Fruit fly (Drosophila melanogaster): ENCODE measurements around the gene Cyp313b1.
A peak's percentile ranks its signal among the peaks of the same experiment; 100 is the strongest.

Cyp313b1 gene

DNA sequence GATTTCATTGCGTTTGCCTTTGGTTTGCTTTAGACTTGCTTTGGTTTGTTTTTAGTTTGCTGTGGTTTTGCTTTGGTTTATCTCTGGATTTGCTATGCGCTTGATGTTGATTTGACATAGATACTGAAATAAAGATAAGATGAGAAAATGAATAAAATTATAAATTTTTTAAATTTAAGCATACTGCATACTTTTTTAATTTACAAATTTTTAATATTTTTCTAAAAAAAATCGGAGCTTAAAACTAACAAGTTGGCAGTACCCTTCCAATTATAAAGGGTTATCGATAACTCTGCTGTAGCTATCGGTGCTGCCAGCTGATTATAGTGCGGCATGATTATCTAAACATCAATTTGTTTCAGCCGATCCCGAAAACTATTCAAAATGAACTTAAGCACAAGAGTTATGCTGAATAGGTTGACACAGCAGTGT is 28.4 kb upstream of the Cyp313b1 start, which contains the start of gene mRpL19:
Gene mRpL19 (plus strand): TSS at position 307 of the 432 bp plus-strand sequence.
- TF ChIP-seq psq (GFP tag; optimal IDR thresholded peaks at IDR 0.05), result peak; percentile 15
- TF ChIP-seq Sp1 (GFP tag; optimal IDR thresholded peaks at IDR 0.05), result peak; percentile 43
- peak; percentile 28 for TF ChIP-seq fru (GFP tag; optimal IDR thresholded peaks at IDR 0.05)
- no peak for TF ChIP-seq Rel (GFP tag; optimal IDR thresholded peaks at IDR 0.05)
- TF ChIP-seq Rel (tag; optimal IDR thresholded peaks at IDR 0.05), result peak; percentile 0
- peak in 1 of 2 experiments; percentile 45 for TF ChIP-seq foxo (GFP tag; optimal IDR thresholded peaks at IDR 0.05)
- peak; percentile 26 for TF ChIP-seq Hnf4 (GFP tag; optimal IDR thresholded peaks at IDR 0.05)
- peak; percentile 31 for TF ChIP-seq OdsH (GFP tag; optimal IDR thresholded peaks at IDR 0.05)
- TF ChIP-seq dsf (GFP tag; optimal IDR thresholded peaks at IDR 0.05; ENCODE audit: borderline replicate concordance), result no peak
- TF ChIP-seq woc (GFP tag; optimal IDR thresholded peaks at IDR 0.05), result peak; percentile 15
- TF ChIP-seq Vsx2 (GFP tag; optimal IDR thresholded peaks at IDR 0.05; ENCODE audit: partially characterized antibody), result no peak
- TF ChIP-seq HLH106 (tag; optimal IDR thresholded peaks at IDR 0.05), result peak; percentile 50
- peak; percentile 37 for TF ChIP-seq sage (GFP tag; optimal IDR thresholded peaks at IDR 0.05)
- TF ChIP-seq h (GFP tag; optimal IDR thresholded peaks at IDR 0.05), result peak; percentile 22
- TF ChIP-seq dl (GFP tag; optimal IDR thresholded peaks at IDR 0.05; ENCODE audit: insufficient read depth in 1 of 2, partially characterized antibody in 2 of 2), result no peak

DNA sequence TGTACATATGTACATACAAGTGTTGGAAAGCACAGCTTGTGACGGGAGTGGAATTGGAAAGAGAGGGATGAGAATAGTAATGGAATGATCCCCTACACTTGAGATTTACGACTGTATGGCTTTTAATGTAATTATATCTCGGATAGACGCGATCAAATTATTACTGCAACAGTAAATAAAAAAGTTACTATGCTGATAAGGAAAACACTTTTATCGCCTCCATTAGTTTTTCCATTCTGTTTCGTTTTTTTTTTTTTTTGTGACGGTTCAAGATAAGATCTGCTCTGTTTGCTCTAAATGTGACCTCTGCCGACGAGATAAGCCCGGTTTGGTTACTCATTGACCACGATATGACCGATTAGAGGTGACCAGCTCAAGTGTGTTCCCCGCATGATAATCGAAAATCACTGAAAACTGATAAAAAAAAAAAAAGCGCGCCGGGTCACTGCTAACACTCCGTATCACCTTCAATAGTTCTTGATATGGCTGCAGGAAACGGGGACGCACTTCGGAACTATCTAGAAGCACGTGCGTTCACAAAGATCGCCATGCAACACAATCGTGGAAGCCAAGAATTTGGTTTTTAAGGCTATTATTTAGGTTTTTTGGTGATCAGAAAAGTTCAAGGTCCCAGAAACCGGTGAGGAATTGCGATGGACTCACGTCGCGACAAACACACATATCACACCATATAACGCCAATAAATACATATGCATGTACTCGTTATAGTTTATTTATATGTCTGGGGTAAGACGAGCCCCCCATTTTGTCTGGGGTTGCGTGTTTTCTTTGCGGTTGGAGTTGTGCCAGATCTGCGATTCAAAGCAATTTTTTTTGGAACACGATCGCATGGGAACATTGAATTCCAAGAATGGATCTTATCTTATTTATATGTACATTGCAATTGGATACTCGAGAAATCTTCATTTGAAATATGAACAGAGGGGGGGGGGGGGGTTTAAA is 25.4 kb upstream of the Cyp313b1 start, which contains the start of gene p:
Gene p (minus strand): TSS at position 156 of the 963 bp plus-strand sequence.
- TF ChIP-seq Hr78 (GFP tag; optimal IDR thresholded peaks at IDR 0.05), result no peak
- no peak for TF ChIP-seq Vsx2 (GFP tag; optimal IDR thresholded peaks at IDR 0.05; ENCODE audit: partially characterized antibody)
- TF ChIP-seq brk (GFP tag; optimal IDR thresholded peaks at IDR 0.05), result no peak
- no peak for TF ChIP-seq tai (GFP tag; optimal IDR thresholded peaks at IDR 0.05)
- TF ChIP-seq Abd-B (GFP tag; optimal IDR thresholded peaks at IDR 0.05), result no peak
- TF ChIP-seq CG32264 (GFP tag; optimal IDR thresholded peaks at IDR 0.05), result no peak
- TF ChIP-seq sv (GFP tag; optimal IDR thresholded peaks at IDR 0.05), result no peak
- no peak for TF ChIP-seq jim (GFP tag; optimal IDR thresholded peaks at IDR 0.05)
- TF ChIP-seq CrebA (GFP tag; optimal IDR thresholded peaks at IDR 0.05; ENCODE audit: borderline replicate concordance), result no peak
- TF ChIP-seq lola (GFP tag; optimal IDR thresholded peaks at IDR 0.05), result no peak
- TF ChIP-seq usp (GFP tag; optimal IDR thresholded peaks at IDR 0.05), result no peak
- TF ChIP-seq dmrt93B (GFP tag; optimal IDR thresholded peaks at IDR 0.05), result no peak
- TF ChIP-seq h (GFP tag; optimal IDR thresholded peaks at IDR 0.05), result peak; percentile 33
- TF ChIP-seq dl (GFP tag; optimal IDR thresholded peaks at IDR 0.05; ENCODE audit: insufficient read depth in 1 of 2, partially characterized antibody in 2 of 2), result no peak
- TF ChIP-seq CG9705 (GFP tag; optimal IDR thresholded peaks at IDR 0.05), result no peak
- no peak for TF ChIP-seq Dif (GFP tag; optimal IDR thresholded peaks at IDR 0.05; ENCODE audit: partially characterized antibody)
- TF ChIP-seq pan (optimal IDR thresholded peaks at IDR 0.05), result no peak
- TF ChIP-seq Jra (GFP tag; optimal IDR thresholded peaks at IDR 0.05), result peak; percentile 18
- TF ChIP-seq br (GFP tag; optimal IDR thresholded peaks at IDR 0.05), result no peak
- no peak for TF ChIP-seq N (GFP tag; optimal IDR thresholded peaks at IDR 0.05)
- TF ChIP-seq woc (GFP tag; optimal IDR thresholded peaks at IDR 0.05), result peak; percentile 55
- peak; percentile 47 for TF ChIP-seq OdsH (GFP tag; optimal IDR thresholded peaks at IDR 0.05)
- no peak for TF ChIP-seq psq (GFP tag; optimal IDR thresholded peaks at IDR 0.05)
- TF ChIP-seq Mio (GFP tag; optimal IDR thresholded peaks at IDR 0.05), result no peak
- peak; percentile 11 for TF ChIP-seq sage (GFP tag; optimal IDR thresholded peaks at IDR 0.05)
- peak; percentile 21 for TF ChIP-seq Hnf4 (GFP tag; optimal IDR thresholded peaks at IDR 0.05)
- no peak for TF ChIP-seq HLH106 (tag; optimal IDR thresholded peaks at IDR 0.05)
- TF ChIP-seq fru (GFP tag; optimal IDR thresholded peaks at IDR 0.05), result peak; percentile 83
- peak; percentile 61 for TF ChIP-seq rgr (GFP tag; optimal IDR thresholded peaks at IDR 0.05)
- no peak for TF ChIP-seq Dfd (GFP tag; optimal IDR thresholded peaks at IDR 0.05)
- peak; percentile 1 for TF ChIP-seq ey (GFP tag; optimal IDR thresholded peaks at IDR 0.05)
- TF ChIP-seq foxo (GFP tag; optimal IDR thresholded peaks at IDR 0.05), result peak in 1 of 2 experiments; percentile 62
- no peak for TF ChIP-seq Rel (GFP tag; optimal IDR thresholded peaks at IDR 0.05)
- TF ChIP-seq Rel (tag; optimal IDR thresholded peaks at IDR 0.05), result no peak
- no peak for TF ChIP-seq Myc (optimal IDR thresholded peaks at IDR 0.05)
- no peak for TF ChIP-seq GATAd (GFP tag; optimal IDR thresholded peaks at IDR 0.05)
- no peak for TF ChIP-seq Sp1 (GFP tag; optimal IDR thresholded peaks at IDR 0.05)
- peak; percentile 9 for TF ChIP-seq Hr83 (GFP tag; optimal IDR thresholded peaks at IDR 0.05; ENCODE audit: poor library complexity, severe bottlenecking)
- TF ChIP-seq dsf (GFP tag; optimal IDR thresholded peaks at IDR 0.05; ENCODE audit: borderline replicate concordance), result peak; percentile 6
